Fruit fly (Drosophila melanogaster): ENCODE measurements around the gene CG16753.

DNA sequence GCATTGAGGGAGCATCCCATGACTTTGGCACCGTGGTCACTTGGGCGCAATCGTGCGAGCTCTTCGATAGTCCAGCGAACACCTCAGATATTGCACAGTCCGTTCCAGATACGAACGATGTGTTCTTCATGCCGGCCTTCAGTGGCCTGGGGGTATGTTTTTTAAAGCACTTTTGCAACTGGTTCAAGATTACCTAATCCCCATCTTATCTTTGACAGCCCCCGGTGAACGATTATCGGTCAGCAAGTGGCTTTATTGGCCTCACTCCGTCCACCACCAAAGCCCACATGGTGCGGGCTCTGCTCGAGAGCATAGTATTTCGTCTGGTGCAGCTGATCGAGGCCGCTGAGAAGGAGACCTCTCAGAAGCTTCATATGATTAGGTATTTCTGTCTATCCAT, 780 bp upstream of the CG16753 start:
- TF ChIP-seq Hr4 (GFP tag; optimal IDR thresholded peaks at IDR 0.05) (no peak), CG6854 (GFP tag; optimal IDR thresholded peaks at IDR 0.05) (no peak), Sox14 (GFP tag; optimal IDR thresholded peaks at IDR 0.05) (no peak), esn (GFP tag; optimal IDR thresholded peaks at IDR 0.05) (no peak), fd59A (GFP tag; optimal IDR thresholded peaks at IDR 0.05) (no peak), Blimp-1 (GFP tag; optimal IDR thresholded peaks at IDR 0.05) (no peak), Sox15 (GFP tag; optimal IDR thresholded peaks at IDR 0.05) (no peak), salr (GFP tag; optimal IDR thresholded peaks at IDR 0.05) (no peak)

Measured in whole organism, prepupa.